Fruit fly (Drosophila melanogaster) whole organism, embryonic: ENCODE results near the gene Smvt.

Experiments
- ATbp ChIP-seq: fragments of 200-800 bp; sonication (Bioruptor generic); optimal IDR thresholded peaks from 2 replicates; lab custom pipeline; 2017; ENCODE audit warnings: missing biosample characterization, mild to moderate bottlenecking, missing genetic modification characterization, missing genetic modification reagents
- Bdp1 ChIP-seq: fragments of 200-800 bp; sonication (Bioruptor generic); optimal IDR thresholded peaks from 3 replicates; lab custom pipeline; 2016; ENCODE audit warnings: missing biosample characterization, missing genetic modification characterization
- CG10959 ChIP-seq: fragments of 200-800 bp; sonication (Bioruptor generic); IDR thresholded peaks from 2 replicates; pipeline ENCODE4 v1.3.6; 2022; ENCODE audit warnings: missing biosample characterization, missing genetic modification characterization
- CG11085 ChIP-seq: fragments of 200-800 bp; sonication (Bioruptor generic); IDR thresholded peaks from 2 replicates; pipeline ENCODE4 v1.3.6; 2022; ENCODE audit warnings: missing biosample characterization, missing genetic modification characterization
- CG11456 ChIP-seq: fragments of 200-800 bp; sonication (Bioruptor generic); IDR thresholded peaks from 3 replicates; pipeline ENCODE4 v1.3.6; 2022; ENCODE audit warnings: missing biosample characterization, missing genetic modification characterization
- CG14710 ChIP-seq: fragments of 200-800 bp; sonication (Bioruptor generic); optimal IDR thresholded peaks from 3 replicates; lab custom pipeline; 2019; ENCODE audit warnings: missing biosample characterization, mild to moderate bottlenecking, missing genetic modification characterization, moderate library complexity
- CG15696 ChIP-seq: fragments of 200-800 bp; sonication (Bioruptor generic); optimal IDR thresholded peaks from 2 replicates; lab custom pipeline; 2019; ENCODE audit warnings: missing biosample characterization, mild to moderate bottlenecking, missing genetic modification characterization, moderate library complexity
- CG18764 ChIP-seq: fragments of 200-800 bp; sonication (Bioruptor generic); optimal IDR thresholded peaks from 3 replicates; lab custom pipeline; 2016; ENCODE audit warnings: missing biosample characterization, missing genetic modification characterization
- CG31365 ChIP-seq: fragments of 200-800 bp; sonication (Bioruptor generic); optimal IDR thresholded peaks from 2 replicates; lab custom pipeline; 2018; ENCODE audit warnings: missing biosample characterization, mild to moderate bottlenecking, missing genetic modification characterization
- CG3847 ChIP-seq: fragments of 200-800 bp; sonication (Bioruptor generic); IDR thresholded peaks from 2 replicates; pipeline ENCODE4 v1.3.6; 2022; ENCODE audit warnings: missing biosample characterization, missing genetic modification characterization
- CG6654 ChIP-seq: fragments of 200-800 bp; sonication (Bioruptor generic); optimal IDR thresholded peaks from 2 replicates; lab custom pipeline; 2017; ENCODE audit warnings: missing biosample characterization, mild to moderate bottlenecking, missing genetic modification characterization
- CG6854 ChIP-seq: fragments of 200-800 bp; sonication (Bioruptor generic); optimal IDR thresholded peaks from 3 replicates; lab custom pipeline; 2017; ENCODE audit warnings: missing biosample characterization, mild to moderate bottlenecking, missing genetic modification characterization
- CG8478 ChIP-seq: fragments of >200 bp; optimal IDR thresholded peaks from 2 replicates; lab custom pipeline; 2018
- CoRest ChIP-seq: fragments of 200-800 bp; sonication (Bioruptor generic); optimal IDR thresholded peaks from 3 replicates; lab custom pipeline; 2018; ENCODE audit warnings: missing biosample characterization, mild to moderate bottlenecking, missing genetic modification characterization, moderate library complexity
- ERR ChIP-seq: fragments of 200-800 bp; sonication (Bioruptor generic); optimal IDR thresholded peaks from 2 replicates; lab custom pipeline; 2016; ENCODE audit warnings: missing biosample characterization, missing genetic modification characterization
- Ets97D ChIP-seq: fragments of 200-800 bp; sonication (Bioruptor generic); optimal IDR thresholded peaks from 3 replicates; lab custom pipeline; 2016; ENCODE audit warnings: missing biosample characterization, missing genetic modification characterization
- Fer1 ChIP-seq: fragments of 200-800 bp; sonication (Bioruptor generic); optimal IDR thresholded peaks from 2 replicates; lab custom pipeline; 2017; ENCODE audit warnings: missing biosample characterization, mild to moderate bottlenecking, missing genetic modification characterization
- Hmr ChIP-seq: fragments of 200-800 bp; sonication (Bioruptor generic); optimal IDR thresholded peaks from 3 replicates; lab custom pipeline; 2017; ENCODE audit warnings: mild to moderate bottlenecking, missing biosample characterization, missing genetic modification reagents, missing genetic modification characterization
- Hsf ChIP-seq: fragments of 200-800 bp; sonication (Bioruptor generic); optimal IDR thresholded peaks from 3 replicates; lab custom pipeline; 2016; ENCODE audit warnings: missing biosample characterization, missing genetic modification characterization
- Lim3 ChIP-seq: fragments of 200-800 bp; sonication (Bioruptor generic); IDR thresholded peaks from 2 replicates; pipeline ENCODE4 v1.3.6; 2022; ENCODE audit warnings: missing biosample characterization, missing genetic modification characterization
- MESR4 ChIP-seq: fragments of 200-800 bp; sonication (Bioruptor generic); optimal IDR thresholded peaks from 2 replicates; lab custom pipeline; 2018; ENCODE audit warnings: missing biosample characterization, mild to moderate bottlenecking, missing genetic modification characterization, moderate library complexity
- MTF-1 ChIP-seq: fragments of 200-800 bp; sonication (Bioruptor generic); optimal IDR thresholded peaks from 2 replicates; lab custom pipeline; 2018; ENCODE audit warnings: missing biosample characterization, mild to moderate bottlenecking, missing genetic modification characterization, borderline replicate concordance
- Mes4 ChIP-seq: fragments of 200-800 bp; sonication (Bioruptor generic); optimal IDR thresholded peaks from 2 replicates; lab custom pipeline; 2016; ENCODE audit warnings: missing biosample characterization, missing genetic modification characterization
- Myb ChIP-seq: fragments of 200-800 bp; sonication (Bioruptor generic); optimal IDR thresholded peaks from 2 replicates; lab custom pipeline; 2016; ENCODE audit warnings: missing biosample characterization, missing genetic modification characterization
- Rfx ChIP-seq: fragments of 200-800 bp; sonication (Bioruptor generic); IDR thresholded peaks from 2 replicates; pipeline ENCODE4 v1.3.6; 2022; ENCODE audit warnings: missing biosample characterization, missing genetic modification characterization
- YL-1 ChIP-seq: fragments of 200-800 bp; sonication (Bioruptor generic); optimal IDR thresholded peaks from 3 replicates; lab custom pipeline; 2017; ENCODE audit warnings: missing biosample characterization, mild to moderate bottlenecking, missing genetic modification characterization
- ash1 ChIP-seq: fragments of 200-800 bp; sonication (Bioruptor generic); optimal IDR thresholded peaks from 2 replicates; lab custom pipeline; 2018; ENCODE audit warnings: missing biosample characterization, mild to moderate bottlenecking, missing genetic modification characterization
- btn ChIP-seq: fragments of 200-800 bp; sonication (Bioruptor generic); optimal IDR thresholded peaks from 2 replicates; lab custom pipeline; 2016; ENCODE audit warnings: missing biosample characterization, missing genetic modification characterization
- cas ChIP-seq: fragments of 200-800 bp; sonication (Bioruptor generic); IDR thresholded peaks from 2 replicates; pipeline ENCODE4 v1.3.6; 2022; ENCODE audit warnings: missing biosample characterization, missing genetic modification characterization
- cato ChIP-seq: fragments of 200-800 bp; sonication (Bioruptor generic); optimal IDR thresholded peaks from 2 replicates; lab custom pipeline; 2016; ENCODE audit warnings: missing biosample characterization, missing genetic modification characterization, borderline replicate concordance
- ci ChIP-seq: fragments of 200-800 bp; sonication (Bioruptor generic); IDR thresholded peaks from 3 replicates; pipeline ENCODE4 v1.3.6; 2022; ENCODE audit warnings: missing biosample characterization, missing genetic modification characterization
- dpn ChIP-seq, 2 experiments: fragments of 200-800 bp; sonication (Bioruptor generic); optimal IDR thresholded peaks; 3 replicates each; lab custom pipeline; 2016; ENCODE audit warnings: missing biosample characterization in 2 of 2, missing genetic modification characterization in 2 of 2
- ftz-f1 ChIP-seq: fragments of 200-800 bp; sonication (Bioruptor generic); optimal IDR thresholded peaks from 2 replicates; lab custom pipeline; 2016; ENCODE audit warnings: missing biosample characterization, missing genetic modification characterization
- gsb ChIP-seq: fragments of 200-800 bp; sonication (Bioruptor generic); IDR thresholded peaks from 2 replicates; pipeline ENCODE4 v1.3.6; 2022; ENCODE audit warnings: missing biosample characterization, missing genetic modification characterization
- insv ChIP-seq, 2 experiments: fragments of 200-800 bp; sonication (Bioruptor generic); optimal IDR thresholded peaks; 3 replicates each; lab custom pipeline; 2016 to 2018; ENCODE audit warnings: missing biosample characterization in 2 of 2, missing genetic modification characterization in 2 of 2
- lbe ChIP-seq: fragments of 200-800 bp; sonication (Bioruptor generic); optimal IDR thresholded peaks from 2 replicates; lab custom pipeline; 2016; ENCODE audit warnings: missing biosample characterization, mild to moderate bottlenecking, missing genetic modification characterization
- mld ChIP-seq: fragments of 200-800 bp; sonication (Bioruptor generic); IDR thresholded peaks from 3 replicates; pipeline ENCODE4 v1.3.6; 2022; ENCODE audit warnings: missing biosample characterization, missing genetic modification characterization; ENCODE audit not compliant: partially characterized antibody
- nerfin-1 ChIP-seq: fragments of 200-800 bp; sonication (Bioruptor generic); optimal IDR thresholded peaks from 3 replicates; lab custom pipeline; 2019; ENCODE audit warnings: missing biosample characterization, mild to moderate bottlenecking, missing genetic modification characterization, moderate library complexity
- odd ChIP-seq: fragments of 200-800 bp; sonication (Bioruptor generic); optimal IDR thresholded peaks from 2 replicates; lab custom pipeline; 2017; ENCODE audit warnings: missing biosample characterization, mild to moderate bottlenecking, missing genetic modification characterization
- p53 ChIP-seq: fragments of 200-800 bp; sonication (Bioruptor generic); optimal IDR thresholded peaks from 2 replicates; lab custom pipeline; 2016; ENCODE audit warnings: missing biosample characterization, missing genetic modification characterization
- prd ChIP-seq, 3 experiments: fragments of >200 bp in 2 of 3; fragments of 200-800 bp in 1 of 3; sonication (Bioruptor generic) in 1 of 3; optimal IDR thresholded peaks in 2 of 3; IDR thresholded peaks in 1 of 3; 2 replicates in 2 of 3; 3 replicates in 1 of 3; pipeline versions ENCODE4 v1.3.6 to Lab custom; 2017 to 2022; ENCODE audit warnings: missing biosample characterization in 1 of 3, missing genetic modification characterization in 1 of 3
- pzg ChIP-seq: fragments of 200-800 bp; sonication (Bioruptor generic); optimal IDR thresholded peaks from 3 replicates; lab custom pipeline; 2018; ENCODE audit warnings: missing biosample characterization, mild to moderate bottlenecking, missing genetic modification characterization, moderate library complexity
- repo ChIP-seq: fragments of 200-800 bp; sonication (Bioruptor generic); optimal IDR thresholded peaks from 2 replicates; lab custom pipeline; 2016; ENCODE audit warnings: missing biosample characterization, missing genetic modification characterization
- run ChIP-seq: fragments of 200-800 bp; sonication (Bioruptor generic); optimal IDR thresholded peaks from 3 replicates; lab custom pipeline; 2018; ENCODE audit warnings: missing biosample characterization, mild to moderate bottlenecking, missing genetic modification characterization
- sim ChIP-seq: fragments of 200-800 bp; sonication (Bioruptor generic); IDR thresholded peaks from 2 replicates; pipeline ENCODE4 v1.3.6; 2022; ENCODE audit warnings: missing biosample characterization, missing genetic modification characterization
- slbo ChIP-seq: fragments of 200-800 bp; sonication (Bioruptor generic); IDR thresholded peaks from 2 replicates; pipeline ENCODE4 v1.3.6; 2022; ENCODE audit warnings: missing biosample characterization, missing genetic modification characterization
- sna ChIP-seq: fragments of 200-800 bp; sonication (Bioruptor generic); IDR thresholded peaks from 2 replicates; pipeline ENCODE4 v1.3.6; 2022; ENCODE audit warnings: missing biosample characterization, missing genetic modification characterization; ENCODE audit not compliant: partially characterized antibody
- tin ChIP-seq: fragments of 200-800 bp; sonication (Bioruptor generic); optimal IDR thresholded peaks from 3 replicates; lab custom pipeline; 2016; ENCODE audit warnings: missing biosample characterization, missing genetic modification characterization
- twi ChIP-seq: fragments of 200-800 bp; optimal IDR thresholded peaks from 2 replicates; lab custom pipeline; 2019; ENCODE audit warnings: missing biosample characterization, mild to moderate bottlenecking, missing genetic modification characterization, moderate library complexity
- vfl ChIP-seq: fragments of 200-800 bp; sonication (Bioruptor generic); optimal IDR thresholded peaks from 2 replicates; lab custom pipeline; 2016; ENCODE audit warnings: missing biosample characterization, missing genetic modification characterization
- vnd ChIP-seq: fragments of 200-800 bp; sonication (Bioruptor generic); IDR thresholded peaks from 3 replicates; pipeline ENCODE4 v1.3.6; 2022; ENCODE audit warnings: missing biosample characterization, missing genetic modification characterization; ENCODE audit not compliant: partially characterized antibody

Gene Smvt

DNA sequence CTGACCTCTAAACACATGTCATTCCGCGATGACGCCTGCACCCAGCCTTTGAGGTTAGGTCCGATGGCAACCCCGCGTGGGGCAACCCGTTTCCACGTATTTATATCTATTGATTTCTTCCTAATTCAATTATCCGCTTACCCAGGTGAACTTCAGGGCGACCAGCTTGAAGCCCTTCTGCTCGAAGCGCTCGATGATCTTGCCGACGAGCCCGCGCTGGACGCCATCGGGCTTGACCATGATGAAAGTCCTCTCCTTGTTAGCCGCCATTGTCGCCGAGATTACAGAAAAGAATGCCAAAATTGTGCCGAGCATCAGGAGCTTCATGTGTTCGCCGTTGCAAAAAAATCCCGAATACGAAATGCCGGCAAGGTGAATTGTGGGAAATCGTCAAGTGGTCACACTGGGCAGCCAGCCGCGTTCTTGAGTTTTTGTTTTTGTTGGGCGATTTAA is 15.7 kb downstream of the Smvt start, which contains the start of gene awd (continued):
- TF ChIP-seq CG6854 (GFP tag; lab: Kevin White, UChicago) (no peak), CG6654 (GFP tag; lab: Kevin White, UChicago) (no peak), ftz-f1 (peak; percentile 64), insv (GFP tag; optimal IDR thresholded peaks at IDR 0.05; lab: Kevin White, UChicago) (no peak), Hsf (GFP tag; lab: Kevin White, UChicago) (no peak), sna (GFP tag; lab: Robert Waterston, UW) (no peak), lbe (GFP tag; lab: Kevin White, UChicago) (no peak), MESR4 (GFP tag; lab: Kevin White, UChicago) (peak; percentile 89), slbo (GFP tag; lab: Robert Waterston, UW) (no peak), ash1 (no peak), CG11085 (GFP tag; lab: Robert Waterston, UW) (no peak), CG31365 (tag; lab: Kevin White, UChicago) (no peak), repo (no peak), Bdp1 (GFP tag; lab: Kevin White, UChicago) (no peak), Mes4 (no peak), ERR (GFP tag; lab: Kevin White, UChicago) (peak; percentile 20), nerfin-1 (no peak), Hmr (GFP tag; lab: Kevin White, UChicago) (no peak), MTF-1 (GFP tag; lab: Kevin White, UChicago) (no peak), dpn (GFP tag; optimal IDR thresholded peaks at IDR 0.05; lab: Kevin White, UChicago) (peak in 1 of 2 experiments; percentile 1), btn (GFP tag; lab: Kevin White, UChicago) (no peak), ci (GFP tag; lab: Robert Waterston, UW) (no peak), CG3847 (GFP tag; lab: Robert Waterston, UW) (no peak), sim (GFP tag; lab: Robert Waterston, UW) (no peak), p53 (GFP tag; lab: Kevin White, UChicago) (no peak), gsb (GFP tag; lab: Robert Waterston, UW) (no peak), prd (optimal IDR thresholded peaks at IDR 0.05; lab: Kevin White, UChicago) (no peak), prd (GFP tag; IDR thresholded peaks at IDR 0.05; lab: Robert Waterston, UW) (no peak), run (no peak), odd (no peak), tin (GFP tag; lab: Kevin White, UChicago) (no peak), YL-1 (GFP tag; lab: Kevin White, UChicago) (peak; percentile 59), mld (GFP tag; lab: Robert Waterston, UW) (no peak), pzg (GFP tag; lab: Kevin White, UChicago) (peak; percentile 81), CG8478 (no peak), Rfx (GFP tag; lab: Robert Waterston, UW) (no peak), twi (tag; lab: Kevin White, UChicago) (no peak), Myb (GFP tag; lab: Kevin White, UChicago) (peak; percentile 48), CG11456 (GFP tag; lab: Robert Waterston, UW) (no peak), vfl (no peak), vnd (no peak), ATbp (GFP tag; lab: Kevin White, UChicago) (no peak), CG10959 (GFP tag; lab: Robert Waterston, UW) (no peak), CG14710 (tag; lab: Kevin White, UChicago) (peak; percentile 45), CG15696 (tag; lab: Kevin White, UChicago) (no peak), Lim3 (no peak), Ets97D (peak; percentile 17), CG18764 (GFP tag; lab: Kevin White, UChicago) (no peak), cato (GFP tag; lab: Kevin White, UChicago) (no peak), Fer1 (GFP tag; lab: Kevin White, UChicago) (no peak), cas (GFP tag; lab: Robert Waterston, UW) (no peak), CoRest (tag; lab: Kevin White, UChicago) (no peak)
